Fruit fly (Drosophila melanogaster) whole organism, prepupa: ENCODE data around the gene ebd1.

Source experiments
- Blimp-1 ChIP-seq: fragments of 200-800 bp; sonication (Bioruptor generic); optimal IDR thresholded peaks from 3 replicates; lab custom pipeline; 2017; ENCODE audit warnings: missing biosample characterization, missing genetic modification characterization, mild to moderate bottlenecking, moderate library complexity, missing genetic modification reagents
- CG10669 ChIP-seq: fragments of 200-800 bp; sonication (Bioruptor generic); optimal IDR thresholded peaks from 3 replicates; lab custom pipeline; 2018; ENCODE audit warnings: missing biosample characterization, mild to moderate bottlenecking, missing genetic modification characterization, moderate library complexity
- CG11762 ChIP-seq: fragments of 200-800 bp; sonication (Bioruptor generic); optimal IDR thresholded peaks from 3 replicates; lab custom pipeline; 2016; ENCODE audit warnings: missing biosample characterization, missing genetic modification characterization; ENCODE audit not compliant: insufficient read depth
- CG15336 ChIP-seq: fragments of 200-800 bp; sonication (Bioruptor generic); IDR thresholded peaks from 2 replicates; pipeline ENCODE4 v1.3.6; 2022; ENCODE audit warnings: missing biosample characterization, missing genetic modification characterization
- CG1621 ChIP-seq: fragments of 200-800 bp; sonication (Bioruptor generic); optimal IDR thresholded peaks from 3 replicates; lab custom pipeline; 2018; ENCODE audit warnings: missing biosample characterization, mild to moderate bottlenecking, missing genetic modification characterization
- CG31627 ChIP-seq: fragments of 200-800 bp; sonication (Bioruptor generic); optimal IDR thresholded peaks from 3 replicates; lab custom pipeline; 2016; ENCODE audit warnings: missing biosample characterization, missing genetic modification characterization
- CG34406 ChIP-seq: fragments of 200-800 bp; sonication (Bioruptor generic); optimal IDR thresholded peaks from 3 replicates; lab custom pipeline; 2016; ENCODE audit warnings: missing biosample characterization, missing genetic modification characterization
- CG4318 ChIP-seq: fragments of 200-800 bp; sonication (Bioruptor generic); optimal IDR thresholded peaks from 3 replicates; lab custom pipeline; 2017; ENCODE audit warnings: missing biosample characterization, mild to moderate bottlenecking, missing genetic modification characterization
- CG6163 ChIP-seq: fragments of 200-800 bp; sonication (Bioruptor generic); IDR thresholded peaks from 3 replicates; pipeline ENCODE4 v1.3.6; 2022; ENCODE audit warnings: missing biosample characterization, missing genetic modification characterization
- CG6276 ChIP-seq: fragments of 200-800 bp; sonication (Bioruptor generic); optimal IDR thresholded peaks from 2 replicates; lab custom pipeline; 2017; ENCODE audit warnings: missing biosample characterization, mild to moderate bottlenecking, missing genetic modification characterization
- CG6808 ChIP-seq: fragments of 200-800 bp; sonication (Bioruptor generic); optimal IDR thresholded peaks from 3 replicates; lab custom pipeline; 2017; ENCODE audit warnings: missing biosample characterization, missing genetic modification characterization, mild to moderate bottlenecking, moderate library complexity, missing genetic modification reagents
- CG6854 ChIP-seq: fragments of 200-800 bp; sonication (Bioruptor generic); optimal IDR thresholded peaks from 2 replicates; lab custom pipeline; 2017; ENCODE audit warnings: missing biosample characterization, mild to moderate bottlenecking, missing genetic modification characterization
- CG7368 ChIP-seq: fragments of 200-800 bp; sonication (Bioruptor generic); optimal IDR thresholded peaks from 3 replicates; lab custom pipeline; 2016; ENCODE audit warnings: missing biosample characterization, missing genetic modification characterization
- CG8119 ChIP-seq: fragments of 200-800 bp; sonication (Bioruptor generic); IDR thresholded peaks from 3 replicates; pipeline ENCODE4 v1.3.6; 2022; ENCODE audit warnings: missing biosample characterization, missing genetic modification characterization
- CG8632 ChIP-seq: fragments of 200-800 bp; sonication (Bioruptor generic); optimal IDR thresholded peaks from 3 replicates; lab custom pipeline; 2016; ENCODE audit warnings: missing biosample characterization, missing genetic modification characterization
- Eip75B ChIP-seq: fragments of 200-800 bp; sonication (Bioruptor generic); optimal IDR thresholded peaks from 3 replicates; lab custom pipeline; 2016; ENCODE audit warnings: missing biosample characterization, missing genetic modification characterization
- Eip78C ChIP-seq: fragments of 200-800 bp; sonication (Bioruptor generic); peaks from one replicate; lab custom pipeline; 2016; ENCODE audit warnings: missing biosample characterization, missing genetic modification characterization
- Eip93F ChIP-seq: fragments of 200-800 bp; sonication (Bioruptor generic); optimal IDR thresholded peaks from 2 replicates; lab custom pipeline; 2016; ENCODE audit warnings: missing biosample characterization, mild to moderate bottlenecking, missing genetic modification characterization
- Ets21C ChIP-seq: fragments of 200-800 bp; sonication (Bioruptor generic); optimal IDR thresholded peaks from 3 replicates; lab custom pipeline; 2016; ENCODE audit warnings: missing biosample characterization, missing genetic modification characterization
- Ets96B ChIP-seq: fragments of 200-800 bp; optimal IDR thresholded peaks from 2 replicates; lab custom pipeline; 2019; ENCODE audit warnings: missing biosample characterization, mild to moderate bottlenecking, missing genetic modification characterization, moderate library complexity
- Gug ChIP-seq: fragments of 200-800 bp; sonication (Bioruptor generic); IDR thresholded peaks from 2 replicates; pipeline ENCODE4 v1.3.6; 2022; ENCODE audit warnings: missing biosample characterization, missing genetic modification characterization
- Hr38 ChIP-seq: sonication (Bioruptor generic); optimal IDR thresholded peaks from 2 replicates; lab custom pipeline; 2016; ENCODE audit warnings: missing biosample characterization, missing genetic modification characterization
- Hr39 ChIP-seq: fragments of 200-800 bp; sonication (Bioruptor generic); optimal IDR thresholded peaks from 2 replicates; lab custom pipeline; 2016; ENCODE audit warnings: missing biosample characterization, missing genetic modification characterization
- Hr4 ChIP-seq: fragments of 200-800 bp; sonication (Bioruptor generic); optimal IDR thresholded peaks from 3 replicates; lab custom pipeline; 2016; ENCODE audit warnings: missing biosample characterization, missing genetic modification characterization
- Lpt ChIP-seq: fragments of 200-800 bp; sonication (Bioruptor generic); optimal IDR thresholded peaks from 3 replicates; lab custom pipeline; 2016; ENCODE audit warnings: missing biosample characterization, missing genetic modification characterization
- Met ChIP-seq: fragments of 200-800 bp; sonication (Bioruptor generic); optimal IDR thresholded peaks from 3 replicates; lab custom pipeline; 2016; ENCODE audit warnings: missing biosample characterization, missing genetic modification characterization
- Sox15 ChIP-seq: fragments of 200-800 bp; sonication (Bioruptor generic); optimal IDR thresholded peaks from 3 replicates; lab custom pipeline; 2016; ENCODE audit warnings: missing biosample characterization, missing genetic modification characterization
- achi ChIP-seq: fragments of 200-800 bp; sonication (Bioruptor generic); optimal IDR thresholded peaks from 3 replicates; lab custom pipeline; 2016; ENCODE audit warnings: missing biosample characterization, missing genetic modification characterization
- acj6 ChIP-seq: fragments of 200-800 bp; sonication (Bioruptor generic); optimal IDR thresholded peaks from 3 replicates; lab custom pipeline; 2016; ENCODE audit warnings: missing biosample characterization, missing genetic modification characterization
- eg ChIP-seq: fragments of 200-800 bp; sonication (Bioruptor generic); IDR thresholded peaks from 3 replicates; pipeline ENCODE4 v1.3.6; 2022; ENCODE audit warnings: missing biosample characterization, missing genetic modification characterization
- fd59A ChIP-seq: fragments of 200-800 bp; sonication (Bioruptor generic); optimal IDR thresholded peaks from 2 replicates; lab custom pipeline; 2017; ENCODE audit warnings: missing biosample characterization, mild to moderate bottlenecking, missing genetic modification characterization, missing genetic modification reagents
- fd85E ChIP-seq: fragments of 200-800 bp; sonication (Bioruptor generic); optimal IDR thresholded peaks from 3 replicates; lab custom pipeline; 2016; ENCODE audit warnings: missing biosample characterization, missing genetic modification characterization
- fkh ChIP-seq: fragments of 200-800 bp; sonication (Bioruptor generic); optimal IDR thresholded peaks from 3 replicates; lab custom pipeline; 2017; ENCODE audit warnings: missing biosample characterization, mild to moderate bottlenecking, missing genetic modification characterization, moderate library complexity
- lz ChIP-seq: fragments of 200-800 bp; sonication (Bioruptor generic); optimal IDR thresholded peaks from 3 replicates; lab custom pipeline; 2016; ENCODE audit warnings: missing biosample characterization, missing genetic modification characterization
- net ChIP-seq: fragments of 200-800 bp; sonication (Bioruptor generic); optimal IDR thresholded peaks from 3 replicates; lab custom pipeline; 2016; ENCODE audit warnings: missing biosample characterization, missing genetic modification characterization
- pdm3 ChIP-seq: fragments of 200-800 bp; sonication (Bioruptor generic); optimal IDR thresholded peaks from 3 replicates; lab custom pipeline; 2016; ENCODE audit warnings: missing biosample characterization, missing genetic modification characterization
- spab ChIP-seq: fragments of 200-800 bp; sonication (Bioruptor generic); optimal IDR thresholded peaks from 2 replicates; lab custom pipeline; 2017; ENCODE audit warnings: missing biosample characterization, mild to moderate bottlenecking, missing genetic modification characterization, missing genetic modification reagents
- ss ChIP-seq, 2 experiments: fragments of 200-800 bp; sonication (Bioruptor generic); optimal IDR thresholded peaks; 2 replicates in 1 of 2; 3 replicates in 1 of 2; lab custom pipeline; 2017 to 2018; ENCODE audit warnings: mild to moderate bottlenecking in 2 of 2, missing biosample characterization in 2 of 2, missing genetic modification characterization in 2 of 2, moderate library complexity in 1 of 2
- svp ChIP-seq: fragments of 200-800 bp; sonication (Bioruptor generic); peaks from one replicate; lab custom pipeline; 2016; ENCODE audit warnings: missing biosample characterization, missing genetic modification characterization
- topi ChIP-seq: fragments of 200-800 bp; sonication (Bioruptor generic); optimal IDR thresholded peaks from 3 replicates; lab custom pipeline; 2016; ENCODE audit warnings: missing biosample characterization, missing genetic modification characterization

The ebd1 gene

DNA sequence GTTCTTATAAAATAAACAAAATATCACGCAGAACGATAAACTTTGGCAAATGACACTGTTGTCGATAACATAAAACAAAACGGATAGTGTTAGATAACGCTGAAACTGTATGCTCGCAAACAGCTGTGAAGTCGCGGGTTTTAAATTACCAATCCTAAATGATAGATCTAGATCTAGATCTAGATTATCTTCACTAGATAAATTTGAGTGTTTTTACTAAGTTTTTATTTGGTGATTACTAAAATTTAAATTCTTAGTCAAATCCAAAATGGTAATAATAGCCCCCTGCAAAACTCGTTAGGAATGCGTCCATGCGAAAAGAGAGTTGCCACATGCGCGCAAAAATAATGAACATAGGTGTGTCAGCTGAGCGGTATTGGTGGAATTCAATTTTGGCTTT, 31.3 kb downstream of the ebd1 start, which contains the start of the genes MED30 and Rev1 (continued):
- TF ChIP-seq spab (GFP tag; lab: Kevin White, UChicago) = peak; percentile 67
- TF ChIP-seq Eip93F (GFP tag; lab: Kevin White, UChicago) = peak; percentile 72
- peak; percentile 70 for TF ChIP-seq CG6276
- peak; percentile 88 for TF ChIP-seq Ets96B (tag; lab: Kevin White, UChicago)
- TF ChIP-seq CG6854 = peak; percentile 72
- TF ChIP-seq CG11762 = peak; percentile 92
- TF ChIP-seq lz = peak; percentile 97
- TF ChIP-seq CG15336 (GFP tag; lab: Robert Waterston, UW) = peak; percentile 87
- TF ChIP-seq acj6 (GFP tag; lab: Kevin White, UChicago) = peak; percentile 96
- TF ChIP-seq fd85E (GFP tag; lab: Kevin White, UChicago) = peak; percentile 81
- peak; percentile 98 for TF ChIP-seq CG31627 (GFP tag; lab: Kevin White, UChicago)
- peak; percentile 80 for TF ChIP-seq Gug
- TF ChIP-seq CG6163 (GFP tag; lab: Robert Waterston, UW) = peak; percentile 92
- TF ChIP-seq Ets21C (GFP tag; lab: Kevin White, UChicago) = peak; percentile 95
- no peak for TF ChIP-seq CG4318 (GFP tag; lab: Kevin White, UChicago)
- peak; percentile 92 for TF ChIP-seq CG8632 (GFP tag; lab: Kevin White, UChicago)
- TF ChIP-seq CG7368 = peak; percentile 91
- TF ChIP-seq topi (GFP tag; lab: Kevin White, UChicago) = peak; percentile 92
- TF ChIP-seq, all 60 proteins: peak for 59

DNA sequence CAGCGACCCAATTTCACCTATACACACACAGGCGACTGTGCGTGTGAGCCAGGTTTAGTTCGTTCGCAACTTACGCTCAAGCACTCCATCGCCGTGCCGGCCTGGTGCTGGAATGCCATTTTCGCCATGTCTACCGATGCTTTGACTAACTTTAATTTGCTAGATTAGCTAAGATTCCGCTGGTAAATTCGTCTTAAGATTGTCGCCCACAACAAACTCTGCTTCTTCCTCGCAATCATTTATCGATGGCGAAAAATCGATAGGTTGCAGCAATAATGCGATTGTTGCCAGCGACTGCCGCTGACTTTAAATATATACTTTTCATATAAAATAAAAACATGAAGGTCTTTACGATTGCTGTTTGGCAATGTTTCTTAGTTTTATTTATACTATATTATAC, 32.7 kb downstream of the ebd1 start, which contains the start of gene CG3402:
CG3402 (minus strand) TSS at position 245 of the 400 bp plus-strand sequence.
- TF ChIP-seq Eip78C (GFP tag; lab: Kevin White, UChicago) = peak; percentile 22
- TF ChIP-seq achi = no peak
- peak; percentile 63 for TF ChIP-seq svp (GFP tag; lab: Kevin White, UChicago)
- TF ChIP-seq CG6163 (GFP tag; lab: Robert Waterston, UW) = 0 out of 3 replicates have a peak, but pooled peaks have one; percentile 8

DNA sequence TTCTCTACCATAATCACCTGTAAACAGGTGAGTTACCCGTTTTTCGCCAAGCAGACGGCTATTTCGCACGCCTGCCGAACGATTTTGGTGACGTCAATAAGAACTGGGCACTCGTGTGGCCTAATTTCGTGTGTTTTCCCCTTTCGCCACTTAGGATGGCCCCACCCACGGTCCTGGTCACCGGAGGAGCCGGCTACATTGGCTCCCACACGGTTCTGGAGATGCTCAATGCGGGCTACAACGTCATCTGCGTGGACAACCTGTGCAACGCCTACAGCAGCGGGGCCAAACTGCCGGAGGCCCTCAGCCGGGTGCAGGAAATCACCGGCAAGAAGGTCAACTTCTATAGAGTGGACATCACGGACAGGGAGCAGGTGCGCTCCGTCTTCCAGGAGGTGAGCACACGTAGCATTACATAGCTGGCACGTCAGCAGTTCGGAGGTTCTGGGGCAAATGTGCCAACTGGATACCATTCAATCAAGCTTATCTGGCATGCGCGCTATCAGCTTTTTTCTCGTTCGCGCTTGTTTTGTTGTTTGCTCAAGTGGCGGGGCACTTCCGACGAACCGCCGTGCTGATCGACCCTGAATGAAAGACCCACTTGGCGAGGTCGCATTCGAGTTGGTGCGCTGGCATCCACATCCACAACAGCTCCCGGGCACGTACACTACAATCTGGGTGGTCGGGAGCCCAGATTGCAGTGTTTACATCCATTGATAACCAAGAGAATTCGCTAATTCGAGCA, 36.2 kb downstream of the ebd1 start:
- TF ChIP-seq Hr4 (GFP tag; lab: Kevin White, UChicago) (no peak), CG6163 (GFP tag; lab: Robert Waterston, UW) (0 out of 3 replicates have a peak, but pooled peaks have one; percentile 22), svp (GFP tag; lab: Kevin White, UChicago) (peak; percentile 68), CG1621 (tag; lab: Kevin White, UChicago) (no peak), Eip75B (GFP tag; lab: Kevin White, UChicago) (no peak), CG8119 (GFP tag; lab: Robert Waterston, UW) (no peak), fkh (GFP tag; lab: Kevin White, UChicago) (peak; percentile 62), fd59A (GFP tag; lab: Kevin White, UChicago) (no peak), topi (GFP tag; lab: Kevin White, UChicago) (no peak), Ets21C (GFP tag; lab: Kevin White, UChicago) (no peak), Eip93F (GFP tag; lab: Kevin White, UChicago) (no peak), ss (GFP tag; optimal IDR thresholded peaks at IDR 0.05; lab: Kevin White, UChicago) (no peak), Sox15 (GFP tag; lab: Kevin White, UChicago) (no peak), eg (GFP tag; lab: Robert Waterston, UW) (no peak), Gug (no peak), Met (GFP tag; lab: Kevin White, UChicago) (no peak), CG8632 (GFP tag; lab: Kevin White, UChicago) (no peak), Ets96B (tag; lab: Kevin White, UChicago) (no peak), Hr38 (GFP tag; lab: Kevin White, UChicago) (no peak), Lpt (GFP tag; lab: Kevin White, UChicago) (no peak), pdm3 (no peak), Hr39 (GFP tag; lab: Kevin White, UChicago) (no peak), spab (GFP tag; lab: Kevin White, UChicago) (no peak), CG34406 (GFP tag; lab: Kevin White, UChicago) (no peak), Blimp-1 (no peak), net (GFP tag; lab: Kevin White, UChicago) (no peak), CG10669 (no peak), CG6808 (no peak), Eip78C (GFP tag; lab: Kevin White, UChicago) (peak; percentile 17)
